Worm (Caenorhabditis elegans) whole organism, L4/young adult: ENCODE measurements around the gene C01B10.3.

Experiments
- W03F9.2 ChIP-seq: fragments of 150-350 bp; optimal IDR thresholded peaks from 2 replicates; lab custom pipeline; 2014; ENCODE audit warnings: missing biosample characterization, missing genetic modification characterization
- dao-5 ChIP-seq: sonication (generic microtip); optimal IDR thresholded peaks from 2 replicates; lab custom pipeline; 2016; ENCODE audit warnings: missing genotype, missing genetic modification characterization, moderate library complexity, missing compliant biosample characterization
- him-1 ChIP-seq: sonication (generic microtip); optimal IDR thresholded peaks from 2 replicates; lab custom pipeline; 2016; ENCODE audit warnings: missing genotype, missing genetic modification reagents, missing genetic modification characterization, missing compliant biosample characterization

ce11 chrIV:6627798-6628197 lies 6.6 kb upstream of the C01B10.3 start, which contains the start of gene cest-5.2:
- no peak for TF ChIP-seq dao-5 (tag; lab: Kevin White, UChicago)
- TF ChIP-seq him-1 (tag; lab: Kevin White, UChicago), result no peak
- no peak for TF ChIP-seq W03F9.2
